Worm (Caenorhabditis elegans) whole organism, late embryonic: ENCODE results near the gene F36H9.5.
A peak's percentile ranks its signal among the peaks of the same experiment; 100 is the strongest.

Experiments
- C08G9.2 ChIP-seq: sonication (generic microtip); optimal IDR thresholded peaks from 2 replicates; lab custom pipeline; 2016; ENCODE audit warnings: mild to moderate bottlenecking, missing genetic modification characterization, moderate library complexity, missing compliant biosample characterization
- K02D7.2 ChIP-seq: sonication (generic microtip); optimal IDR thresholded peaks from 2 replicates; lab custom pipeline; 2017; ENCODE audit warnings: mild to moderate bottlenecking, missing genetic modification characterization, missing compliant biosample characterization
- T23F11.4 ChIP-seq: fragments of 200-800 bp; sonication (Bioruptor generic); optimal IDR thresholded peaks from 2 replicates; lab custom pipeline; 2018; ENCODE audit warnings: mild to moderate bottlenecking, missing genetic modification characterization, missing compliant biosample characterization
- Y22D7AL.16 ChIP-seq: sonication (generic microtip); optimal IDR thresholded peaks from 2 replicates; lab custom pipeline; 2016; ENCODE audit warnings: missing genetic modification characterization, missing compliant biosample characterization
- ahr-1 ChIP-seq: sonication (generic microtip); optimal IDR thresholded peaks from 2 replicates; lab custom pipeline; 2016; ENCODE audit warnings: missing genetic modification characterization, missing compliant biosample characterization
- ama-1 ChIP-seq: fragments of 150-350 bp; optimal IDR thresholded peaks from 2 replicates; lab custom pipeline; 2014
- ceh-14 ChIP-seq: sonication (generic microtip); optimal IDR thresholded peaks from 2 replicates; lab custom pipeline; 2016; ENCODE audit warnings: missing genotype, missing genetic modification characterization, missing compliant biosample characterization
- ceh-18 ChIP-seq: sonication (generic microtip); optimal IDR thresholded peaks from 2 replicates; lab custom pipeline; 2016; ENCODE audit warnings: missing genetic modification characterization, missing compliant biosample characterization
- ceh-22 ChIP-seq: sonication (generic microtip); optimal IDR thresholded peaks from 2 replicates; lab custom pipeline; 2017; ENCODE audit warnings: missing biosample characterization, missing genetic modification characterization
- ceh-24 ChIP-seq: sonication (generic microtip); optimal IDR thresholded peaks from 2 replicates; lab custom pipeline; 2016; ENCODE audit warnings: mild to moderate bottlenecking, missing genetic modification characterization, missing compliant biosample characterization
- ceh-30 ChIP-seq: fragments of 150-350 bp; optimal IDR thresholded peaks from 2 replicates; lab custom pipeline; 2014; ENCODE audit warnings: missing biosample characterization, missing genetic modification characterization
- ceh-31 ChIP-seq: sonication (generic microtip); optimal IDR thresholded peaks from 2 replicates; lab custom pipeline; 2016; ENCODE audit warnings: missing genetic modification characterization, missing compliant biosample characterization
- ceh-34 ChIP-seq: sonication (generic microtip); optimal IDR thresholded peaks from 2 replicates; lab custom pipeline; 2016; ENCODE audit warnings: mild to moderate bottlenecking, missing genetic modification characterization, missing compliant biosample characterization
- ceh-45 ChIP-seq: fragments of 200-800 bp; sonication (Bioruptor generic); IDR thresholded peaks from 2 replicates; pipeline ENCODE4 v1.3.6; 2022; ENCODE audit warnings: missing genetic modification reagents, missing genetic modification characterization, missing compliant biosample characterization
- ceh-48 ChIP-seq: sonication (generic microtip); optimal IDR thresholded peaks from 2 replicates; lab custom pipeline; 2016; ENCODE audit warnings: missing genetic modification characterization, inconsistent platforms, missing compliant biosample characterization
- ceh-6 ChIP-seq: fragments of 200-800 bp; sonication (Bioruptor generic); optimal IDR thresholded peaks from 2 replicates; lab custom pipeline; 2018; ENCODE audit warnings: mild to moderate bottlenecking, missing genetic modification characterization, missing compliant biosample characterization
- ceh-9 ChIP-seq: sonication (generic microtip); optimal IDR thresholded peaks from 2 replicates; lab custom pipeline; 2016; ENCODE audit warnings: mild to moderate bottlenecking, missing genetic modification characterization, inconsistent platforms, missing compliant biosample characterization
- dmd-4 ChIP-seq: sonication (generic microtip); optimal IDR thresholded peaks from 2 replicates; lab custom pipeline; 2016; ENCODE audit warnings: borderline replicate concordance, missing genetic modification characterization, missing compliant biosample characterization
- dve-1 ChIP-seq: sonication (generic microtip); optimal IDR thresholded peaks from 2 replicates; lab custom pipeline; 2017; ENCODE audit warnings: antibody characterized with exemption, mild to moderate bottlenecking, missing genetic modification characterization, missing compliant biosample characterization
- ets-4 ChIP-seq: sonication (generic microtip); optimal IDR thresholded peaks from 2 replicates; lab custom pipeline; 2016; ENCODE audit warnings: missing genetic modification characterization, missing compliant biosample characterization
- eyg-1 ChIP-seq: sonication (generic microtip); optimal IDR thresholded peaks from 2 replicates; lab custom pipeline; 2016; ENCODE audit warnings: missing genotype, missing genetic modification characterization, missing compliant biosample characterization
- fkh-10 ChIP-seq: fragments of 150-350 bp; optimal IDR thresholded peaks from 2 replicates; lab custom pipeline; 2014; ENCODE audit warnings: missing biosample characterization, missing genetic modification reagents, missing genetic modification characterization
- fkh-6 ChIP-seq: sonication (generic microtip); optimal IDR thresholded peaks from 2 replicates; lab custom pipeline; 2016; ENCODE audit warnings: missing genetic modification characterization, missing compliant biosample characterization
- gmeb-2 ChIP-seq: sonication (generic microtip); optimal IDR thresholded peaks from 2 replicates; lab custom pipeline; 2016; ENCODE audit warnings: missing genetic modification characterization, inconsistent platforms, missing compliant biosample characterization
- hlh-13 ChIP-seq: fragments of 200-800 bp; sonication (Bioruptor generic); optimal IDR thresholded peaks from 2 replicates; lab custom pipeline; 2018; ENCODE audit warnings: mild to moderate bottlenecking, missing genetic modification characterization, missing compliant biosample characterization
- hlh-15 ChIP-seq: sonication (generic microtip); optimal IDR thresholded peaks from 2 replicates; lab custom pipeline; 2016; ENCODE audit warnings: missing genetic modification characterization, missing compliant biosample characterization
- hlh-30 ChIP-seq: sonication (generic microtip); optimal IDR thresholded peaks from 2 replicates; lab custom pipeline; 2017; ENCODE audit warnings: antibody characterized with exemption, missing genetic modification characterization, missing compliant biosample characterization; ENCODE audit not compliant: insufficient read depth
- hlh-8 ChIP-seq: sonication (generic microtip); optimal IDR thresholded peaks from 2 replicates; lab custom pipeline; 2016; ENCODE audit warnings: missing genotype, missing genetic modification characterization, missing compliant biosample characterization
- lim-6 ChIP-seq: sonication (generic microtip); optimal IDR thresholded peaks from 2 replicates; lab custom pipeline; 2016; ENCODE audit warnings: missing genetic modification characterization, missing compliant biosample characterization
- lin-11 ChIP-seq: fragments of 200-800 bp; sonication (Bioruptor generic); optimal IDR thresholded peaks from 2 replicates; lab custom pipeline; 2018; ENCODE audit warnings: mild to moderate bottlenecking, missing genetic modification characterization, missing compliant biosample characterization
- madf-2 ChIP-seq: sonication (generic microtip); optimal IDR thresholded peaks from 2 replicates; lab custom pipeline; 2017; ENCODE audit warnings: missing genetic modification characterization, missing compliant biosample characterization
- mec-3 ChIP-seq: sonication (generic microtip); optimal IDR thresholded peaks from 2 replicates; lab custom pipeline; 2016; ENCODE audit warnings: borderline replicate concordance, missing genetic modification characterization, missing compliant biosample characterization
- nfya-1 ChIP-seq: sonication (generic microtip); optimal IDR thresholded peaks from 2 replicates; lab custom pipeline; 2017; ENCODE audit warnings: missing genetic modification characterization, mild to moderate bottlenecking, missing compliant biosample characterization, antibody characterized with exemption, moderate library complexity
- nhr-11 ChIP-seq: fragments of 150-350 bp; optimal IDR thresholded peaks from 2 replicates; lab custom pipeline; 2014; ENCODE audit warnings: missing biosample characterization, missing genetic modification characterization
- nhr-232 ChIP-seq: sonication (generic microtip); optimal IDR thresholded peaks from 2 replicates; lab custom pipeline; 2016; ENCODE audit warnings: missing genetic modification characterization, missing compliant biosample characterization
- npax-4 ChIP-seq: sonication (generic microtip); optimal IDR thresholded peaks from 2 replicates; lab custom pipeline; 2016; ENCODE audit warnings: missing genetic modification characterization, missing compliant biosample characterization
- odd-2 ChIP-seq: sonication (generic microtip); optimal IDR thresholded peaks from 2 replicates; lab custom pipeline; 2017; ENCODE audit warnings: antibody characterized with exemption, mild to moderate bottlenecking, missing genetic modification characterization, missing compliant biosample characterization
- pag-3 ChIP-seq: sonication (generic microtip); optimal IDR thresholded peaks from 2 replicates; lab custom pipeline; 2016; ENCODE audit warnings: missing compliant biosample characterization, missing genetic modification characterization, borderline replicate concordance
- pax-1 ChIP-seq: fragments of 150-350 bp; optimal IDR thresholded peaks from 2 replicates; lab custom pipeline; 2014; ENCODE audit warnings: missing biosample characterization, missing genetic modification characterization
- pha-4 ChIP-seq: fragments of 150-350 bp; optimal IDR thresholded peaks from 2 replicates; lab custom pipeline; 2018; ENCODE audit warnings: missing biosample characterization, missing genetic modification reagents, missing genetic modification characterization
- pqm-1 ChIP-seq: sonication (generic microtip); optimal IDR thresholded peaks from 2 replicates; lab custom pipeline; 2016; ENCODE audit warnings: missing genetic modification characterization, missing compliant biosample characterization
- pros-1 ChIP-seq: fragments of 150-350 bp; optimal IDR thresholded peaks from 2 replicates; lab custom pipeline; 2014; ENCODE audit warnings: missing biosample characterization, missing genetic modification reagents, missing genetic modification characterization
- ref-2 ChIP-seq: sonication (generic microtip); optimal IDR thresholded peaks from 2 replicates; lab custom pipeline; 2016; ENCODE audit warnings: missing genetic modification characterization, missing compliant biosample characterization
- sdc-2 ChIP-seq: sonication (generic microtip); optimal IDR thresholded peaks from 2 replicates; lab custom pipeline; 2016; ENCODE audit warnings: missing genotype, missing genetic modification characterization, missing compliant biosample characterization
- sox-2 ChIP-seq: fragments of 200-800 bp; sonication (Bioruptor generic); IDR thresholded peaks from 2 replicates; pipeline ENCODE4 v1.3.6; 2022; ENCODE audit warnings: missing genetic modification reagents, missing genetic modification characterization, missing compliant biosample characterization
- syd-9 ChIP-seq: sonication (generic microtip); optimal IDR thresholded peaks from 2 replicates; lab custom pipeline; 2016; ENCODE audit warnings: mild to moderate bottlenecking, missing genetic modification characterization, moderate library complexity, missing compliant biosample characterization
- tbx-7 ChIP-seq: sonication (generic microtip); optimal IDR thresholded peaks from 2 replicates; lab custom pipeline; 2016; ENCODE audit warnings: missing genotype, missing genetic modification characterization, missing compliant biosample characterization
- ttx-3 ChIP-seq: sonication (generic microtip); optimal IDR thresholded peaks from 2 replicates; lab custom pipeline; 2016; ENCODE audit warnings: missing genetic modification reagents, missing genetic modification characterization, missing compliant biosample characterization
- unc-3 ChIP-seq, 2 experiments: fragments of 200-800 bp in 1 of 2; sonication (Bioruptor generic) in 1 of 2; sonication (generic microtip) in 1 of 2; conservative IDR thresholded peaks in 1 of 2; optimal IDR thresholded peaks in 1 of 2; 2 replicates each; pipeline versions ENCODE4 v1.3.6 to Lab custom; 2016 to 2022; ENCODE audit warnings: missing compliant biosample characterization in 2 of 2, missing genetic modification characterization in 2 of 2, missing genetic modification reagents in 1 of 2
- unc-42 ChIP-seq: sonication (generic microtip); optimal IDR thresholded peaks from 2 replicates; lab custom pipeline; 2016; ENCODE audit warnings: missing genotype, missing genetic modification characterization, missing compliant biosample characterization
- unc-86 ChIP-seq: sonication (generic microtip); optimal IDR thresholded peaks from 2 replicates; lab custom pipeline; 2016; ENCODE audit warnings: missing genetic modification characterization, missing compliant biosample characterization
- ztf-16 ChIP-seq: sonication (generic microtip); optimal IDR thresholded peaks from 2 replicates; lab custom pipeline; 2017; ENCODE audit warnings: missing genetic modification characterization, missing compliant biosample characterization

The F36H9.5 gene

ce11 chrV:1804645-1805559 is 23.1 kb upstream of the F36H9.5 start, which contains the start of the genes hsp-16.2 and hsp-16.41:
TSS of gene hsp-16.2 (minus strand) at chrV:1804957.
TSS of gene hsp-16.41 (plus strand) at chrV:1805178.
- peak; percentile 5 for TF ChIP-seq ets-4 (tag; lab: Kevin White, UChicago)
- no peak for TF ChIP-seq lim-6
- no peak for TF ChIP-seq T23F11.4 (GFP tag; lab: Kevin White, UChicago)
- no peak for TF ChIP-seq fkh-10 (GFP tag; lab: Kevin White, UChicago)
- TF ChIP-seq ceh-31 (tag; lab: Kevin White, UChicago) = peak; percentile 52
- TF ChIP-seq odd-2 = no peak
- no peak for TF ChIP-seq syd-9 (tag; lab: Kevin White, UChicago)
- TF ChIP-seq ceh-6 (GFP tag; lab: Kevin White, UChicago) = no peak
- no peak for TF ChIP-seq ceh-18 (tag; lab: Kevin White, UChicago)
- peak; percentile 55 for TF ChIP-seq ceh-34 (tag; lab: Kevin White, UChicago)
- no peak for TF ChIP-seq sdc-2 (tag; lab: Kevin White, UChicago)
- TF ChIP-seq nfya-1 = peak; percentile 63
- no peak for TF ChIP-seq lin-11
- no peak for TF ChIP-seq hlh-13
- no peak for TF ChIP-seq ceh-22 (tag; lab: Kevin White, UChicago)
- TF ChIP-seq pros-1 = no peak
- TF ChIP-seq sox-2 = no peak
- no peak for TF ChIP-seq unc-3 (GFP tag; conservative IDR thresholded peaks at IDR 0.05; lab: Robert Waterston, UW)
- no peak for TF ChIP-seq unc-3 (tag; optimal IDR thresholded peaks at IDR 0.05; lab: Kevin White, UChicago)
- no peak for TF ChIP-seq Y22D7AL.16 (tag; lab: Kevin White, UChicago)
- TF ChIP-seq gmeb-2 (tag; lab: Kevin White, UChicago) = no peak
- TF ChIP-seq nhr-232 (tag; lab: Kevin White, UChicago) = no peak
- TF ChIP-seq nhr-11 (tag; lab: Kevin White, UChicago) = no peak
- TF ChIP-seq ceh-24 (tag; lab: Kevin White, UChicago) = no peak
- no peak for TF ChIP-seq hlh-15 (tag; lab: Kevin White, UChicago)
- no peak for TF ChIP-seq eyg-1
- no peak for TF ChIP-seq npax-4
- no peak for TF ChIP-seq ahr-1 (tag; lab: Kevin White, UChicago)
- TF ChIP-seq fkh-6 (tag; lab: Kevin White, UChicago) = no peak
- TF ChIP-seq tbx-7 = no peak
- TF ChIP-seq pha-4 (tag; lab: Kevin White, UChicago) = no peak
- no peak for TF ChIP-seq ceh-9 (tag; lab: Kevin White, UChicago)
- no peak for TF ChIP-seq ttx-3
- no peak for TF ChIP-seq K02D7.2 (tag; lab: Kevin White, UChicago)
- TF ChIP-seq ceh-48 (tag; lab: Kevin White, UChicago) = no peak
- TF ChIP-seq pax-1 (tag; lab: Kevin White, UChicago) = peak; percentile 11
- TF ChIP-seq pag-3 = no peak
- TF ChIP-seq unc-42 = no peak
- TF ChIP-seq dve-1 (tag; lab: Kevin White, UChicago) = no peak
- TF ChIP-seq mec-3 = no peak
- TF ChIP-seq ceh-30 = peak; percentile 62
- TF ChIP-seq ref-2 = peak; percentile 34
- no peak for TF ChIP-seq madf-2 (tag; lab: Kevin White, UChicago)
- TF ChIP-seq C08G9.2 (tag; lab: Kevin White, UChicago) = no peak
- no peak for TF ChIP-seq ama-1 (lab: Kevin White, UChicago)
- TF ChIP-seq pqm-1 (tag; lab: Kevin White, UChicago) = no peak
- TF ChIP-seq ztf-16 (tag; lab: Kevin White, UChicago) = no peak
- TF ChIP-seq hlh-8 = no peak
- no peak for TF ChIP-seq hlh-30 (tag; lab: Kevin White, UChicago)
- peak; percentile 10 for TF ChIP-seq unc-86 (tag; lab: Kevin White, UChicago)
- no peak for TF ChIP-seq ceh-45
- no peak for TF ChIP-seq dmd-4 (tag; lab: Kevin White, UChicago)
- no peak for TF ChIP-seq ceh-14 (tag; lab: Kevin White, UChicago)
